Worm (Caenorhabditis elegans) whole organism, young adult: Measurements from ENCODE around the gene srw-69.

Source experiments
- C17E4.6 ChIP-seq: fragments of 200-800 bp; sonication (Bioruptor generic); IDR thresholded peaks from 2 replicates; pipeline ENCODE4 v1.3.6; 2022; ENCODE audit warnings: missing genetic modification reagents, missing genetic modification characterization, missing compliant biosample characterization
- D2030.7 ChIP-seq: fragments of 200-800 bp; sonication (Bioruptor generic); IDR thresholded peaks from 2 replicates; pipeline ENCODE4 v1.3.6; 2022; ENCODE audit warnings: missing genetic modification reagents, missing genetic modification characterization, missing compliant biosample characterization
- F23B12.7 ChIP-seq: sonication (generic microtip); optimal IDR thresholded peaks from 2 replicates; lab custom pipeline; 2017; ENCODE audit warnings: missing genetic modification characterization, mild to moderate bottlenecking, missing compliant biosample characterization, antibody characterized with exemption, moderate library complexity; ENCODE audit not compliant: insufficient read depth
- F52B5.7 ChIP-seq: sonication (generic microtip); optimal IDR thresholded peaks from 2 replicates; lab custom pipeline; 2016; ENCODE audit warnings: mild to moderate bottlenecking, missing genetic modification characterization, missing compliant biosample characterization
- F57A8.1 ChIP-seq: fragments of 200-800 bp; sonication (Bioruptor generic); optimal IDR thresholded peaks from 2 replicates; lab custom pipeline; 2018; ENCODE audit warnings: mild to moderate bottlenecking, missing genetic modification characterization, moderate library complexity, missing compliant biosample characterization
- F57C9.4 ChIP-seq: sonication (generic microtip); optimal IDR thresholded peaks from 2 replicates; lab custom pipeline; 2017; ENCODE audit warnings: mild to moderate bottlenecking, missing genetic modification characterization, missing compliant biosample characterization
- K11D2.4 ChIP-seq: fragments of 200-800 bp; sonication (Bioruptor generic); IDR thresholded peaks from 2 replicates; pipeline ENCODE4 v1.3.6; 2022; ENCODE audit warnings: missing genetic modification reagents, missing genetic modification characterization, missing compliant biosample characterization
- K12H6.12 ChIP-seq: fragments of 200-800 bp; sonication (Bioruptor generic); optimal IDR thresholded peaks from 2 replicates; lab custom pipeline; 2018; ENCODE audit warnings: mild to moderate bottlenecking, missing genetic modification characterization, missing compliant biosample characterization
- T07F8.4 ChIP-seq: sonication (generic microtip); optimal IDR thresholded peaks from 2 replicates; lab custom pipeline; 2016; ENCODE audit warnings: mild to moderate bottlenecking, missing genetic modification characterization, moderate library complexity, missing compliant biosample characterization
- Y53F4B.3 ChIP-seq: fragments of 200-800 bp; sonication (Bioruptor generic); IDR thresholded peaks from 2 replicates; pipeline ENCODE4 v1.3.6; 2022; ENCODE audit warnings: missing genetic modification reagents, missing genetic modification characterization, missing compliant biosample characterization
- Y56A3A.18 ChIP-seq: fragments of 200-800 bp; sonication (Bioruptor generic); IDR thresholded peaks from 2 replicates; pipeline ENCODE4 v1.3.6; 2022; ENCODE audit warnings: missing genetic modification reagents, missing genetic modification characterization, missing compliant biosample characterization
- Y79H2A.3 ChIP-seq: fragments of 200-800 bp; sonication (Bioruptor generic); conservative IDR thresholded peaks from 2 replicates; pipeline ENCODE4 v1.3.6; 2022; ENCODE audit warnings: missing genetic modification reagents, missing genetic modification characterization, missing compliant biosample characterization
- akir-1 ChIP-seq: fragments of 200-800 bp; sonication (Bioruptor generic); optimal IDR thresholded peaks from 2 replicates; lab custom pipeline; 2018; ENCODE audit warnings: mild to moderate bottlenecking, missing genetic modification characterization, moderate library complexity, missing compliant biosample characterization
- ama-1 ChIP-seq, 3 experiments: fragments of 150-350 bp in 1 of 3; sonication (generic microtip) in 2 of 3; optimal IDR thresholded peaks; 2 replicates each; lab custom pipeline; 2014 to 2018; ENCODE audit warnings: missing biosample characterization in 2 of 3, missing genetic modification characterization in 2 of 3, missing genetic modification reagents in 2 of 3
- aptf-2 ChIP-seq: fragments of 200-800 bp; sonication (Bioruptor generic); conservative IDR thresholded peaks from 2 replicates; pipeline ENCODE4 v1.3.6; 2022; ENCODE audit warnings: missing genetic modification reagents, missing genetic modification characterization, missing compliant biosample characterization
- attf-5 ChIP-seq: fragments of 200-800 bp; sonication (Bioruptor generic); optimal IDR thresholded peaks from 2 replicates; lab custom pipeline; 2018; ENCODE audit warnings: mild to moderate bottlenecking, missing genetic modification characterization, missing compliant biosample characterization
- cebp-2 ChIP-seq: fragments of 200-800 bp; sonication (Bioruptor generic); IDR thresholded peaks from 2 replicates; pipeline ENCODE4 v1.3.6; 2022; ENCODE audit warnings: missing genetic modification characterization, missing compliant biosample characterization
- ceh-100 ChIP-seq: fragments of 200-800 bp; sonication (Bioruptor generic); IDR thresholded peaks from 2 replicates; pipeline ENCODE4 v1.3.6; 2022; ENCODE audit warnings: missing genetic modification reagents, missing genetic modification characterization, missing compliant biosample characterization
- ceh-27 ChIP-seq: fragments of 200-800 bp; sonication (Bioruptor generic); optimal IDR thresholded peaks from 2 replicates; lab custom pipeline; 2018; ENCODE audit warnings: mild to moderate bottlenecking, missing genetic modification characterization, moderate library complexity, missing compliant biosample characterization
- ceh-91 ChIP-seq: fragments of 200-800 bp; sonication (Bioruptor generic); IDR thresholded peaks from 2 replicates; pipeline ENCODE4 v1.3.6; 2022; ENCODE audit warnings: missing genetic modification reagents, missing genetic modification characterization, missing compliant biosample characterization
- chd-7 ChIP-seq: sonication (generic microtip); optimal IDR thresholded peaks from 2 replicates; lab custom pipeline; 2016; ENCODE audit warnings: mild to moderate bottlenecking, missing genetic modification characterization, moderate library complexity, missing compliant biosample characterization
- egl-44 ChIP-seq: fragments of 200-800 bp; sonication (Bioruptor generic); IDR thresholded peaks from 2 replicates; pipeline ENCODE4 v1.3.6; 2022; ENCODE audit warnings: missing genetic modification reagents, missing genetic modification characterization, missing compliant biosample characterization
- ekl-4 ChIP-seq: fragments of 200-800 bp; sonication (Bioruptor generic); IDR thresholded peaks from 2 replicates; pipeline ENCODE4 v1.3.6; 2022; ENCODE audit warnings: missing genetic modification reagents, missing genetic modification characterization, missing compliant biosample characterization
- gei-17 ChIP-seq: fragments of 200-800 bp; sonication (Bioruptor generic); optimal IDR thresholded peaks from 2 replicates; lab custom pipeline; 2018; ENCODE audit warnings: mild to moderate bottlenecking, missing genetic modification characterization, missing compliant biosample characterization
- him-1 ChIP-seq: sonication (generic microtip); optimal IDR thresholded peaks from 2 replicates; lab custom pipeline; 2016; ENCODE audit warnings: missing genotype, missing genetic modification reagents, missing genetic modification characterization, missing compliant biosample characterization
- hlh-26 ChIP-seq: fragments of 200-800 bp; sonication (Bioruptor generic); conservative IDR thresholded peaks from 2 replicates; pipeline ENCODE4 v1.3.6; 2022; ENCODE audit warnings: missing genetic modification reagents, missing genetic modification characterization, missing compliant biosample characterization
- hmg-20 ChIP-seq: fragments of 200-800 bp; sonication (Bioruptor generic); IDR thresholded peaks from 2 replicates; pipeline ENCODE4 v1.3.6; 2022; ENCODE audit warnings: missing genetic modification reagents, missing genetic modification characterization, missing compliant biosample characterization
- hrde-1 ChIP-seq: sonication (generic microtip); optimal IDR thresholded peaks from 2 replicates; lab custom pipeline; 2016; ENCODE audit warnings: missing genetic modification characterization, mild to moderate bottlenecking, missing compliant biosample characterization, moderate library complexity, missing genotype, missing genetic modification reagents, borderline replicate concordance
- hsf-1 ChIP-seq: fragments of 200-800 bp; sonication (Bioruptor generic); IDR thresholded peaks from 2 replicates; pipeline ENCODE4 v1.3.6; 2022; ENCODE audit warnings: missing genetic modification reagents, missing genetic modification characterization, missing compliant biosample characterization
- lag-1 ChIP-seq: fragments of 200-800 bp; sonication (Bioruptor generic); IDR thresholded peaks from 2 replicates; pipeline ENCODE4 v1.3.6; 2022; ENCODE audit warnings: missing genetic modification reagents, missing genetic modification characterization, missing compliant biosample characterization
- lin-35 ChIP-seq, 3 experiments: fragments of 150-350 bp in 2 of 3; sonication (generic microtip) in 1 of 3; optimal IDR thresholded peaks; 2 replicates each; lab custom pipeline; 2014 to 2018; ENCODE audit warnings: missing biosample characterization in 3 of 3, missing genetic modification characterization in 3 of 3, missing genetic modification reagents in 3 of 3
- lir-1 ChIP-seq: fragments of 200-800 bp; sonication (Bioruptor generic); conservative IDR thresholded peaks from 2 replicates; pipeline ENCODE4 v1.3.6; 2022; ENCODE audit warnings: missing genetic modification reagents, missing genetic modification characterization, missing compliant biosample characterization
- lsy-27 ChIP-seq: sonication (generic microtip); optimal IDR thresholded peaks from 2 replicates; lab custom pipeline; 2017; ENCODE audit warnings: missing genetic modification characterization, mild to moderate bottlenecking, missing compliant biosample characterization, antibody characterized with exemption, missing genotype, borderline replicate concordance; ENCODE audit not compliant: insufficient read depth
- mel-28 ChIP-seq: sonication (generic microtip); optimal IDR thresholded peaks from 2 replicates; lab custom pipeline; 2016; ENCODE audit warnings: borderline replicate concordance, mild to moderate bottlenecking, missing genetic modification characterization, missing compliant biosample characterization
- mes-4 ChIP-seq: sonication (generic microtip); optimal IDR thresholded peaks from 2 replicates; lab custom pipeline; 2016; ENCODE audit warnings: missing genotype, missing genetic modification characterization, missing compliant biosample characterization
- nfya-1 ChIP-seq: sonication (generic microtip); optimal IDR thresholded peaks from 2 replicates; lab custom pipeline; 2017; ENCODE audit warnings: antibody characterized with exemption, missing compliant biosample characterization, missing genetic modification characterization, borderline replicate concordance; ENCODE audit not compliant: insufficient read depth
- nhr-27 ChIP-seq: fragments of 200-800 bp; sonication (Bioruptor generic); optimal IDR thresholded peaks from 2 replicates; lab custom pipeline; 2018; ENCODE audit warnings: mild to moderate bottlenecking, missing genetic modification characterization, moderate library complexity, missing compliant biosample characterization
- nhr-80 ChIP-seq: sonication (generic microtip); optimal IDR thresholded peaks from 2 replicates; lab custom pipeline; 2016; ENCODE audit warnings: missing genetic modification characterization, missing compliant biosample characterization
- pha-4 ChIP-seq: fragments of 150-350 bp; sonication (generic microtip); optimal IDR thresholded peaks from 2 replicates; lab custom pipeline; 2014; ENCODE audit warnings: missing biosample characterization, missing genetic modification reagents, missing genetic modification characterization
- repo-1 ChIP-seq: sonication (generic microtip); optimal IDR thresholded peaks from 2 replicates; lab custom pipeline; 2017; ENCODE audit warnings: mild to moderate bottlenecking, missing genetic modification characterization, missing compliant biosample characterization
- tbp1 ChIP-seq: fragments of 200-800 bp; sonication (Bioruptor generic); optimal IDR thresholded peaks from 2 replicates; lab custom pipeline; 2018; ENCODE audit warnings: mild to moderate bottlenecking, missing genetic modification characterization, missing compliant biosample characterization
- tbx-9 ChIP-seq: sonication (generic microtip); optimal IDR thresholded peaks from 2 replicates; lab custom pipeline; 2016; ENCODE audit warnings: borderline replicate concordance, missing genetic modification characterization, inconsistent platforms, missing compliant biosample characterization
- unc-130 ChIP-seq: sonication (generic microtip); optimal IDR thresholded peaks from 2 replicates; lab custom pipeline; 2016; ENCODE audit warnings: missing genetic modification reagents, missing genetic modification characterization, missing compliant biosample characterization
- ztf-22 ChIP-seq: fragments of 200-800 bp; sonication (Bioruptor generic); optimal IDR thresholded peaks from 2 replicates; lab custom pipeline; 2018; ENCODE audit warnings: mild to moderate bottlenecking, missing genetic modification characterization, moderate library complexity, missing compliant biosample characterization
- ztf-26 ChIP-seq: sonication (generic microtip); optimal IDR thresholded peaks from 2 replicates; lab custom pipeline; 2017; ENCODE audit warnings: missing genetic modification characterization, missing compliant biosample characterization

srw-69 gene

ce11 chrV:7454236-7454635 is 25.5 kb upstream of the srw-69 start, which contains the start of gene try-8:
try-8 (minus strand) TSS chrV:7454336.
- TF ChIP-seq hmg-20 (GFP tag; lab: Robert Waterston, UW) (no peak), Y79H2A.3 (GFP tag; lab: Robert Waterston, UW) (no peak), ama-1 (optimal IDR thresholded peaks at IDR 0.05; lab: Kevin White, UChicago) (no peak), ama-1 (GFP tag; optimal IDR thresholded peaks at IDR 0.05; lab: Kevin White, UChicago) (no peak), tbp1 (GFP tag; lab: Kevin White, UChicago) (no peak), attf-5 (GFP tag; lab: Kevin White, UChicago) (no peak), nhr-80 (no peak), mel-28 (tag; lab: Kevin White, UChicago) (no peak), hrde-1 (tag; lab: Kevin White, UChicago) (no peak), pha-4 (no peak), D2030.7 (no peak), mes-4 (tag; lab: Kevin White, UChicago) (no peak), C17E4.6 (GFP tag; lab: Robert Waterston, UW) (no peak), tbx-9 (tag; lab: Kevin White, UChicago) (no peak), F57A8.1 (GFP tag; lab: Kevin White, UChicago) (no peak), aptf-2 (GFP tag; lab: Robert Waterston, UW) (no peak)

- TF ChIP-seq repo-1 (no peak), lag-1 (GFP tag; lab: Robert Waterston, UW) (no peak), tbx-9 (tag; lab: Kevin White, UChicago) (no peak), lir-1 (GFP tag; lab: Robert Waterston, UW) (no peak), hsf-1 (GFP tag; lab: Robert Waterston, UW) (no peak), egl-44 (GFP tag; lab: Robert Waterston, UW) (no peak), lsy-27 (no peak), chd-7 (tag; lab: Kevin White, UChicago) (no peak), K12H6.12 (tag; lab: Kevin White, UChicago) (no peak), F52B5.7 (no peak), nfya-1 (tag; lab: Kevin White, UChicago) (no peak), F23B12.7 (tag; lab: Kevin White, UChicago) (no peak), nhr-27 (no peak), T07F8.4 (tag; lab: Kevin White, UChicago) (no peak)
- TF ChIP-seq, all 124 proteins: peak for 0
Measured at ce11 chrV:7451421-7451820, 22.6 kb upstream of the srw-69 start, which contains the start of gene try-11. try-11 (plus strand) TSS chrV:7451721.

ce11 chrV:7449303-7449827 is 20.6 kb upstream of the srw-69 start, which contains the start of gene try-12:
try-12 (plus strand) TSS chrV:7449353.
- TF ChIP-seq akir-1 (GFP tag; lab: Kevin White, UChicago) (no peak), Y53F4B.3 (no peak), hrde-1 (tag; lab: Kevin White, UChicago) (no peak), hlh-26 (GFP tag; lab: Robert Waterston, UW) (no peak), cebp-2 (no peak), ceh-100 (GFP tag; lab: Robert Waterston, UW) (no peak), T07F8.4 (tag; lab: Kevin White, UChicago) (no peak), him-1 (no peak), ceh-27 (GFP tag; lab: Kevin White, UChicago) (no peak), K11D2.4 (no peak), lin-35 (GFP tag; optimal IDR thresholded peaks at IDR 0.05; lab: Kevin White, UChicago) (no peak), unc-130 (GFP tag; lab: Kevin White, UChicago) (no peak), ztf-26 (tag; lab: Kevin White, UChicago) (no peak), ceh-91 (GFP tag; lab: Robert Waterston, UW) (no peak), Y56A3A.18 (no peak), gei-17 (GFP tag; lab: Kevin White, UChicago) (no peak), lsy-27 (no peak), F57C9.4 (no peak), ztf-22 (GFP tag; lab: Kevin White, UChicago) (no peak), ekl-4 (GFP tag; lab: Robert Waterston, UW) (no peak)
